Worm (Caenorhabditis elegans): ENCODE data around the gene degt-1.

DNA sequence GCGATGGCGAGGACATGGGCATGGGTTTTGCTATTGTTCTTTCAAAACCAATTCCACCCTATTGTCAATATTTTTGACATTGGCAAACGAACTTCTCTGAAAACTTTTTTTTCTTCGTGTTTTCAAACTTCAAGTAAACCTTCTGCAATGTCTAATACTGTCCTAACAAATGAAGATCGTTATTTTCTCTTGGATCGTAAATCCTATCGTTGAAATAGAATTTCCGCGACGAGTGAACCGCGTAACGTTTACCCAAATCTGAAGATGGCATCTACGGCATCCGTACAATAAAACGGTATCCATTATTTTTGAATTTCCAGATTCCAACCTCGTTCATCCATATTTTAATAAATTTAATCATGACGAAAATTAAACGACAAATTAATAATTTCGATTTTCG lies 34.6 kb upstream of the degt-1 start, which contains the start of gene C35A5.5:
- TF ChIP-seq ama-1 (optimal IDR thresholded peaks at IDR 0.05) (no peak), aly-1 (tag; optimal IDR thresholded peaks at IDR 0.05) (no peak), B0310.2 (tag; optimal IDR thresholded peaks at IDR 0.05) (no peak), ceh-36 (tag; optimal IDR thresholded peaks at IDR 0.05) (no peak)
